Worm (Caenorhabditis elegans): ENCODE results near the gene srw-79.

- TF ChIP-seq cog-1 (tag; optimal IDR thresholded peaks at IDR 0.05) = no peak
- no peak for TF ChIP-seq T22C8.4 (GFP tag; IDR thresholded peaks at IDR 0.05)
- TF ChIP-seq flt-1 (GFP tag; IDR thresholded peaks at IDR 0.05) = no peak
- no peak for TF ChIP-seq med-1 (GFP tag; optimal IDR thresholded peaks at IDR 0.05; ENCODE audit: insufficient read depth)
- no peak for TF ChIP-seq klf-2 (GFP tag; conservative IDR thresholded peaks at IDR 0.05)
- TF ChIP-seq ztf-29 (GFP tag; IDR thresholded peaks at IDR 0.05) = no peak
- TF ChIP-seq tab-1 (GFP tag; IDR thresholded peaks at IDR 0.05) = no peak
- no peak for TF ChIP-seq ref-1 (GFP tag; conservative IDR thresholded peaks at IDR 0.05)
Observed at ce11 chrII:2931564-2931963, 15.0 kb upstream of the srw-79 start.
